Worm (Caenorhabditis elegans) whole organism, L3 larva: ENCODE measurements around the gene fut-6.

Experiments used
- aly-2 ChIP-seq: fragments of 150-350 bp; optimal IDR thresholded peaks from 2 replicates; lab custom pipeline; 2014; ENCODE audit warnings: missing biosample characterization, missing genetic modification characterization
- ceh-16 ChIP-seq: sonication (generic microtip); optimal IDR thresholded peaks from 2 replicates; lab custom pipeline; 2017; ENCODE audit warnings: missing biosample characterization, missing genetic modification characterization
- ceh-28 ChIP-seq: fragments of 150-350 bp; optimal IDR thresholded peaks from 2 replicates; lab custom pipeline; 2014; ENCODE audit warnings: missing biosample characterization, missing genetic modification reagents, missing genetic modification characterization
- ceh-82 ChIP-seq: fragments of 150-350 bp; optimal IDR thresholded peaks from 2 replicates; lab custom pipeline; 2014; ENCODE audit warnings: missing biosample characterization, missing genetic modification characterization
- ceh-9 ChIP-seq: sonication (generic microtip); optimal IDR thresholded peaks from 2 replicates; lab custom pipeline; 2018; ENCODE audit warnings: missing biosample characterization, missing genetic modification characterization
- daf-12 ChIP-seq: fragments of 150-350 bp; optimal IDR thresholded peaks from 2 replicates; lab custom pipeline; 2014; ENCODE audit warnings: missing biosample characterization, missing genetic modification reagents, missing genetic modification characterization
- egl-27 ChIP-seq: sonication (generic microtip); optimal IDR thresholded peaks from 4 replicates; lab custom pipeline; 2017; ENCODE audit warnings: missing biosample characterization, missing genetic modification reagents, missing genetic modification characterization
- egl-5 ChIP-seq: fragments of 150-350 bp; optimal IDR thresholded peaks from 2 replicates; lab custom pipeline; 2017; ENCODE audit warnings: missing biosample characterization, missing genetic modification reagents, missing genetic modification characterization, inconsistent platforms
- elt-1 ChIP-seq: fragments of 150-350 bp; optimal IDR thresholded peaks from 2 replicates; lab custom pipeline; 2014; ENCODE audit warnings: missing biosample characterization, missing genetic modification characterization
- elt-2 ChIP-seq: sonication (generic microtip); optimal IDR thresholded peaks from 2 replicates; lab custom pipeline; 2016; ENCODE audit warnings: missing genetic modification reagents, mild to moderate bottlenecking, missing genetic modification characterization, missing compliant biosample characterization
- elt-3 ChIP-seq, 3 experiments: fragments of 150-350 bp in 1 of 3; sonication (generic microtip) in 2 of 3; optimal IDR thresholded peaks; 2 replicates in 2 of 3; 4 replicates in 1 of 3; lab custom pipeline; 2014 to 2017; ENCODE audit warnings: missing biosample characterization in 3 of 3, missing genetic modification characterization in 3 of 3
- eor-1 ChIP-seq, 2 experiments: fragments of 150-350 bp; optimal IDR thresholded peaks; 2 replicates each; lab custom pipeline; 2014 to 2018; ENCODE audit warnings: missing biosample characterization in 2 of 2, missing genetic modification characterization in 2 of 2
- fkh-10 ChIP-seq: sonication (generic microtip); optimal IDR thresholded peaks from 2 replicates; lab custom pipeline; 2017; ENCODE audit warnings: missing biosample characterization, missing genetic modification reagents, missing genetic modification characterization
- hmg-11 ChIP-seq: sonication (generic microtip); optimal IDR thresholded peaks from 2 replicates; lab custom pipeline; 2016; ENCODE audit warnings: missing genetic modification characterization, missing compliant biosample characterization
- lin-15B ChIP-seq: fragments of 150-350 bp; optimal IDR thresholded peaks from 2 replicates; lab custom pipeline; 2014; ENCODE audit warnings: missing biosample characterization, missing genetic modification characterization
- lin-39 ChIP-seq: fragments of 150-350 bp; optimal IDR thresholded peaks from 2 replicates; lab custom pipeline; 2018; ENCODE audit warnings: missing biosample characterization, missing genetic modification reagents, missing genetic modification characterization
- mdl-1 ChIP-seq: fragments of 150-350 bp; optimal IDR thresholded peaks from 2 replicates; lab custom pipeline; 2014; ENCODE audit warnings: missing biosample characterization, missing genetic modification characterization
- mml-1 ChIP-seq: fragments of 150-350 bp; sonication (generic microtip); optimal IDR thresholded peaks from 3 replicates; lab custom pipeline; 2014; ENCODE audit warnings: missing biosample characterization, missing genetic modification characterization
- nhr-12 ChIP-seq: fragments of 150-350 bp; optimal IDR thresholded peaks from 2 replicates; lab custom pipeline; 2014; ENCODE audit warnings: missing biosample characterization, missing genetic modification characterization
- nhr-23 ChIP-seq: fragments of 150-350 bp; optimal IDR thresholded peaks from 2 replicates; lab custom pipeline; 2014; ENCODE audit warnings: missing biosample characterization, missing genetic modification reagents, missing genetic modification characterization
- nhr-237 ChIP-seq: fragments of 150-350 bp; optimal IDR thresholded peaks from 2 replicates; lab custom pipeline; 2014; ENCODE audit warnings: missing biosample characterization, missing genetic modification characterization
- nhr-25 ChIP-seq: sonication (generic microtip); optimal IDR thresholded peaks from 2 replicates; lab custom pipeline; 2017; ENCODE audit warnings: missing biosample characterization, missing genetic modification characterization
- nhr-28 ChIP-seq: fragments of 150-350 bp; optimal IDR thresholded peaks from 2 replicates; lab custom pipeline; 2014; ENCODE audit warnings: missing biosample characterization, missing genetic modification characterization
- nhr-43 ChIP-seq: sonication (generic microtip); optimal IDR thresholded peaks from 2 replicates; lab custom pipeline; 2016; ENCODE audit warnings: mild to moderate bottlenecking, missing genetic modification characterization, missing compliant biosample characterization; ENCODE audit not compliant: poor library complexity, severe bottlenecking
- nhr-76 ChIP-seq: fragments of 150-350 bp; sonication (generic microtip); optimal IDR thresholded peaks from 5 replicates; lab custom pipeline; 2014; ENCODE audit warnings: missing biosample characterization, missing genetic modification characterization
- pha-4 ChIP-seq: fragments of 150-350 bp; optimal IDR thresholded peaks from 2 replicates; lab custom pipeline; 2014; ENCODE audit warnings: missing biosample characterization, missing genetic modification reagents, missing genetic modification characterization
- pqm-1 ChIP-seq: fragments of 150-350 bp; optimal IDR thresholded peaks from 2 replicates; lab custom pipeline; 2017; ENCODE audit warnings: missing biosample characterization, missing genetic modification characterization, inconsistent platforms
- skn-1 ChIP-seq: fragments of 150-350 bp; optimal IDR thresholded peaks from 2 replicates; lab custom pipeline; 2014; ENCODE audit warnings: missing biosample characterization, missing genetic modification characterization
- snpc-4 ChIP-seq: fragments of 150-350 bp; optimal IDR thresholded peaks from 2 replicates; lab custom pipeline; 2014; ENCODE audit warnings: missing biosample characterization, missing genetic modification characterization
- tbx-2 ChIP-seq: sonication (generic microtip); optimal IDR thresholded peaks from 2 replicates; lab custom pipeline; 2016; ENCODE audit warnings: mild to moderate bottlenecking, missing genetic modification characterization, missing compliant biosample characterization
- unc-39 ChIP-seq: sonication (generic microtip); optimal IDR thresholded peaks from 4 replicates; lab custom pipeline; 2017; ENCODE audit warnings: missing biosample characterization, missing genetic modification characterization
- unc-62 ChIP-seq: fragments of 150-350 bp; sonication (generic microtip); optimal IDR thresholded peaks from 4 replicates; lab custom pipeline; 2014; ENCODE audit warnings: missing biosample characterization, missing genetic modification reagents, missing genetic modification characterization
- zag-1 ChIP-seq: fragments of 150-350 bp; optimal IDR thresholded peaks from 2 replicates; lab custom pipeline; 2014; ENCODE audit warnings: missing biosample characterization, missing genetic modification characterization
- ztf-11 ChIP-seq: fragments of 150-350 bp; optimal IDR thresholded peaks from 2 replicates; lab custom pipeline; 2014; ENCODE audit warnings: missing biosample characterization, missing genetic modification characterization
- ztf-4 ChIP-seq: fragments of 150-350 bp; optimal IDR thresholded peaks from 2 replicates; lab custom pipeline; 2014; ENCODE audit warnings: missing biosample characterization, missing genetic modification characterization

The fut-6 gene

DNA sequence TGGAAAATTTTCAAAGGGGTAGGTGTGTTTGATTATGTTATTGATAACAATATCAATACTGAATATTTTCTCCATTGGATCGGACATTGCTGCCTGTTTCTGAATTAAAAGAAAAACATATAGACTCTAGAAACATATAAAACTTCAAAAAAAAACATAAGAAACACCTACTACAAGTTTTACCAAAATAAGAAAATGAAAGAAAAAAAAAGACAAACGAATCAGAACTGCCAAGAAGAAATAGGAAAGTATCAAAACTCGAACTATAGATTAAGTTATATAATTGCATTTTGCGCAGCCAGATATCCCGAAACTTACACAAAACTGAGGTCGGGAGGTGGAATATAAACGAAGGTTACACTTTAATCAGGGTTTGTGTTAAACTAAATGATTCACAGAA, 9.6 kb upstream of the fut-6 start, which contains the start of gene T05A7.11:
Gene T05A7.11, minus strand, starts transcription at position 101 of the 400 bp plus-strand sequence.
- TF ChIP-seq mdl-1 (tag; lab: Kevin White, UChicago) = no peak
- no peak for TF ChIP-seq tbx-2
- no peak for TF ChIP-seq ceh-9 (tag; lab: Kevin White, UChicago)
- no peak for TF ChIP-seq nhr-237
- TF ChIP-seq eor-1 (tag; optimal IDR thresholded peaks at IDR 0.05; lab: Kevin White, UChicago) = no peak
- no peak for TF ChIP-seq ceh-82
- TF ChIP-seq unc-62 (GFP tag; lab: Kevin White, UChicago) = no peak

- TF ChIP-seq mml-1 = no peak
- TF ChIP-seq pqm-1 = no peak
- no peak for TF ChIP-seq mdl-1 (tag; lab: Kevin White, UChicago)
- no peak for TF ChIP-seq nhr-76
- TF ChIP-seq lin-39 (tag; lab: Kevin White, UChicago) = no peak
- no peak for TF ChIP-seq ceh-16
- TF ChIP-seq fkh-10 (GFP tag; lab: Kevin White, UChicago) = no peak
- no peak for TF ChIP-seq ceh-82
- TF ChIP-seq ztf-4 (tag; lab: Kevin White, UChicago) = no peak
Measured at ce11 chrII:4663186-4663585, 7.5 kb upstream of the fut-6 start, which contains the start of gene T05A7.12. Gene T05A7.12 (minus strand): TSS chrII:4663286.

- TF ChIP-seq nhr-28 (tag; lab: Kevin White, UChicago) = no peak
- TF ChIP-seq ceh-9 (tag; lab: Kevin White, UChicago) = no peak
- no peak for TF ChIP-seq nhr-237
- no peak for TF ChIP-seq nhr-23 (tag; lab: Kevin White, UChicago)
- TF ChIP-seq skn-1 (tag; lab: Kevin White, UChicago) = no peak
- TF ChIP-seq egl-5 (tag; lab: Kevin White, UChicago) = no peak
- no peak for TF ChIP-seq snpc-4 (tag; lab: Kevin White, UChicago)
- TF ChIP-seq aly-2 = no peak
- TF ChIP-seq lin-15B (tag; lab: Kevin White, UChicago) = no peak
- TF ChIP-seq daf-12 (tag; lab: Kevin White, UChicago) = no peak
- no peak for TF ChIP-seq fkh-10 (GFP tag; lab: Kevin White, UChicago)
- no peak for TF ChIP-seq zag-1 (tag; lab: Kevin White, UChicago)
- TF ChIP-seq elt-1 = no peak
- no peak for TF ChIP-seq nhr-25 (tag; lab: Kevin White, UChicago)
- no peak for TF ChIP-seq pha-4 (tag; lab: Kevin White, UChicago)
- no peak for TF ChIP-seq mml-1
- TF ChIP-seq, all 47 proteins: peak for 0
Measured at ce11 chrII:4661278-4661677, 5.5 kb upstream of the fut-6 start, which contains the start of gene T05A7.13. Gene T05A7.13 (minus strand): TSS chrII:4661378.

DNA sequence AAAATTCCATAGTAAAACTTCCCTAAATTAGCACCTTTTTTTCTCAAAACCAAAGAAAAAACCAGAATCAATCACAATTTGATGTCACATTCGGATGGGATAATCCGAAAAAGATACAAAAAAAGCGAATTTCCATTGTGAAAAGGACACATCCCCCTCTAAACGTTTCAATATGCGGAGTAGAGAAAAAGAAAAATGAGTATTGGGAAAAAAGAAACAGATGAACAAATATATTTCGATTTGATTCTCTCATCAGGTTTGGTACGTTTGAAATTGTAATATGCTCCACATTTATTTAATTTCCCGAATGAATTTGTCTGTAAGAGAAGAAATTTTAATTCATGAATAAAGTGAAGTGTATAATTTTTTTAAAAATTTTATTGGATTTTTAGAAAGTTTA, 2.5 kb upstream of the fut-6 start:
- TF ChIP-seq nhr-23 (tag; lab: Kevin White, UChicago) (no peak), aly-2 (no peak), pqm-1 (no peak), unc-39 (no peak), nhr-76 (no peak), ztf-11 (tag; lab: Kevin White, UChicago) (no peak), skn-1 (tag; lab: Kevin White, UChicago) (no peak), eor-1 (tag; optimal IDR thresholded peaks at IDR 0.05; lab: Kevin White, UChicago) (no peak), ceh-16 (no peak)

DNA sequence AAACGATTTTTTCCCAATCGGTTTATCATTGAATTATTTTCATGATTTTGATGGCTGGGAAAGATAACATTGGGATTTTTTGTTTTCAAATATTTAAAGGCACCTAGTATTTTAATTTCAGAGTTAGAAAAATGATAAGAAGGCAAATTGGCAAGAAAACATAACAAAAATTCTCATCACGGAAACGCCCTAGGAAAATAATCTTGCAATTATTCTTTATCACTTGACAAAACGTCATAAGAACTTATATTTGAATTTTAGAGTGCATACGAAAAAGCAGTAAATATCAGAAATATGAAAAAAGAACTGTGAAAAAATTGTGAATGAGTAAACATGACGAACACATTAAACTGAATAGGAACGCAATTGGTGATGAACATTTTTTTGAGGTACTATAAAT, 1.6 kb upstream of the fut-6 start:
- TF ChIP-seq ceh-28 (tag; lab: Kevin White, UChicago) (no peak), nhr-76 (no peak), nhr-25 (tag; lab: Kevin White, UChicago) (no peak), elt-2 (tag; lab: Kevin White, UChicago) (peak; percentile 65)

DNA sequence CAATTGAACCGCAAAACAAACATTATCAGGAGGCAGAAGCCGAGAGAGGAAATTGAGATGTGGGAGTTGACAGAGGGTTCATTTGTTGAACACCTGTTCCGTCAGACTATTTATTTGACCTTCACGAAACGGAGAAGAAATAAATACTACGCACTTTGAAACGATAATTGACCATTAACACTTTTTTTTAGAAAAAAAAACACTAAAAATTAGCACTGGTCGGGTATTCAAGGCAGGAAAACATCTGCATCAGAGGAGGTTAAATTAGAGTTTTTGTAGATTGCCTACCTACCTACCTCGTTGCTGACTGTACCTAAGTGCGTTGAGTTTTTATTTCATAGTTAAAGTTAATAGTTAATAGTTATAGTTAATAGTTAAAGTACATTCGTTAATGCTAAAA, 5.7 kb downstream of the fut-6 start:
- TF ChIP-seq fkh-10 (GFP tag; lab: Kevin White, UChicago) = no peak
- no peak for TF ChIP-seq mdl-1 (tag; lab: Kevin White, UChicago)
- no peak for TF ChIP-seq aly-2
- no peak for TF ChIP-seq ceh-9 (tag; lab: Kevin White, UChicago)
- TF ChIP-seq nhr-25 (tag; lab: Kevin White, UChicago) = no peak
- no peak for TF ChIP-seq unc-62 (GFP tag; lab: Kevin White, UChicago)
- no peak for TF ChIP-seq pqm-1
- TF ChIP-seq lin-15B (tag; lab: Kevin White, UChicago) = no peak
- no peak for TF ChIP-seq elt-3 (tag; optimal IDR thresholded peaks at IDR 0.05; lab: Kevin White, UChicago)
- no peak for TF ChIP-seq nhr-43 (tag; lab: Kevin White, UChicago)
- TF ChIP-seq nhr-28 (tag; lab: Kevin White, UChicago) = no peak
- no peak for TF ChIP-seq hmg-11 (tag; lab: Kevin White, UChicago)
- no peak for TF ChIP-seq nhr-237
- TF ChIP-seq ztf-4 (tag; lab: Kevin White, UChicago) = no peak
- TF ChIP-seq zag-1 (tag; lab: Kevin White, UChicago) = no peak
- TF ChIP-seq tbx-2 = no peak
- TF ChIP-seq nhr-12 (tag; lab: Kevin White, UChicago) = no peak
- no peak for TF ChIP-seq egl-5 (tag; lab: Kevin White, UChicago)
- TF ChIP-seq ztf-11 (tag; lab: Kevin White, UChicago) = no peak
- TF ChIP-seq egl-27 (tag; lab: Kevin White, UChicago) = no peak
